Fruit fly (Drosophila melanogaster): ENCODE measurements around the gene CG15040.

The CG15040 gene

DNA sequence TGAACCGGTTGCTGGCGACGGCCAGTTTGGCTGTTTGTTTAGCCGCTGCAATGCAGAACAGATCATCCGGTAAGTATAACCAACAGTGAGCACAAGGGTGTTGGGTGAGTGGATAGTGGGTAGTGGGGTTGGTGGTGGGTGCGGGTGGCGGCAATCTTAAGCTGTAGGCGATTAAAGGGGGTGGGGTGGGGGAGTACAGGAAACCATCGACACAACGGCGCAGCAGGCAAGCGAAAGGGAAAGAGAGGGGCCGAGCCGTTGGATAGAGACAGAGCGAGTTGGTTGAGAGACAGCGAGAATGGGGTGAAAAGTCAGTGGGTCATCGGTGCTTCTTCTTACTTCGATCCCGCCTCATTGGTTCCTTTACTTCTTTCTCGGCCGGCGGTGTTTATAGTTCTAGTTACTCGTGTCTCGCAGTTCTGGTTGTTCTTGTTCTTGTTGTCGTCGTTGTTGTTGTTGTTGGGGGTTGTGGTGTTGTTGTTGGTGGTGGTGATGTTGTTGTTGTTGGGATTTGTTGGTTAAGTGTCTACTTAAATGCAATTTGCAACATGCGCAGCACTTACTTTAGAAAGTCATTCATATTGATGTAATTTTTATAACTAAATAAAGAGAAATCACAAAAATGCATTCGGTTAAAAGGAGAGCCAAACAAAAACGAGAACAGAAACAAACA lies 19.0 kb upstream of the CG15040 start:
- TF ChIP-seq CG10669 (GFP tag; optimal IDR thresholded peaks at IDR 0.05) (no peak), svp (GFP tag) (peak; percentile 88)

DNA sequence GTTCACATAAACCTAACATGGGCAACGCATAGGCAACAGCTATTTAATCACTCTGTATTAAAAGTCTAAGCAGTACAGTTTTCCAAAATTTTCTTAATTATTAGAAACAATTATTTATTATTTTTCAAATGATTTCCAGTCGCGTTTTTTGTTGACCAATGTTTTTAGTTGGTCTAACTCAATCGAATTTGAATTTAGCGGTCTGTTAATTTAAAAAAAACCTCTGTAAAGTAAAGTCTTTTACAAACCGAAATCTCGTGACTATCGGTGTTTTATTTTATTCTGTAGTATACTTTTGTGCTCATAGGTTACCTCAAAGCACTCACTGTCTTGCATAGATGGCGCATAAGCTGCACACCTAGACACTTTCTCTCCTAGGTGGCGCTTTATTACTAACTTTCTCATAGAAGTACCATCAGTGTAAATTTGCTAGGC lies 17.7 kb upstream of the CG15040 start:
- peak; percentile 60 for TF ChIP-seq Hr39 (GFP tag; optimal IDR thresholded peaks at IDR 0.05)
- TF ChIP-seq lz (GFP tag; optimal IDR thresholded peaks at IDR 0.05): peak; percentile 38
- TF ChIP-seq pdm3 (GFP tag; optimal IDR thresholded peaks at IDR 0.05): peak; percentile 21
- TF ChIP-seq cyc (GFP tag; optimal IDR thresholded peaks at IDR 0.05): peak; percentile 49
- peak; percentile 61 for TF ChIP-seq CG31627 (GFP tag; optimal IDR thresholded peaks at IDR 0.05)
- TF ChIP-seq svp (GFP tag): peak; percentile 16
- no peak for TF ChIP-seq CG34406 (GFP tag; optimal IDR thresholded peaks at IDR 0.05)
- no peak for TF ChIP-seq CG6854 (GFP tag; optimal IDR thresholded peaks at IDR 0.05)
- TF ChIP-seq Blimp-1 (GFP tag; optimal IDR thresholded peaks at IDR 0.05): no peak

DNA sequence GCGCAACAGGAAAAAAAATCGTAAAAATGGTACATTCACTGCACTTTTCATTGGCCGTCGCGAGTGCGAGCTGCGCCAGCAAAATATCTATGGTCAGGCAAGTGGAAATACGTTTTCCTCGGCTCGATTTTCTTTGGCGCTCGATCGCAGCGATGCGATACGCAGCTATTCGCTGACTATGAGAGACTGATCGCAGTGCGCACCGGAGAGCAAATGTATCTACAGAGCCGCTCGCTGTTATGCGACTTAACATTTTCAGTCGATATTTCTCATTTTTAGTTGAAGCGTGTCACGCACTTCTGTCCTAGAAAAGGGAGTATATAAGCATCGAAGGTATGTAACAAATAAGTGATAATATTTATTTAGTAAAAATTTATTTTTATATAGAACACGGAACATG lies 17.3 kb upstream of the CG15040 start, which contains the start of gene wgn:
wgn (minus strand) TSS at position 193 of the 400 bp plus-strand sequence.
- no peak for TF ChIP-seq CG6792 (GFP tag; optimal IDR thresholded peaks at IDR 0.05)
- TF ChIP-seq fkh (GFP tag; optimal IDR thresholded peaks at IDR 0.05): no peak
- TF ChIP-seq dac (GFP tag; optimal IDR thresholded peaks at IDR 0.05): no peak
- no peak for TF ChIP-seq CG31627 (GFP tag; optimal IDR thresholded peaks at IDR 0.05)
- peak; percentile 18 for TF ChIP-seq CG16779 (tag; optimal IDR thresholded peaks at IDR 0.05)
- peak; percentile 23 for TF ChIP-seq Eip93F (GFP tag; optimal IDR thresholded peaks at IDR 0.05)
- TF ChIP-seq Blimp-1 (GFP tag; optimal IDR thresholded peaks at IDR 0.05): no peak
- no peak for TF ChIP-seq Eip78C (GFP tag)
- no peak for TF ChIP-seq cyc (GFP tag; optimal IDR thresholded peaks at IDR 0.05)
- no peak for TF ChIP-seq Ets96B (tag; optimal IDR thresholded peaks at IDR 0.05)
- TF ChIP-seq CG3919 (GFP tag; optimal IDR thresholded peaks at IDR 0.05): no peak
- no peak for TF ChIP-seq acj6 (GFP tag; optimal IDR thresholded peaks at IDR 0.05)
- TF ChIP-seq Sox102F (GFP tag; optimal IDR thresholded peaks at IDR 0.05): no peak
- TF ChIP-seq svp (GFP tag): peak; percentile 33
- peak; percentile 45; the same call in 1 of the 2 replicates for TF ChIP-seq CG15336 (GFP tag; IDR thresholded peaks at IDR 0.05)
- TF ChIP-seq eg (GFP tag; IDR thresholded peaks at IDR 0.05): peak; percentile 58; the same call in 2 of the 3 replicates
- no peak for TF ChIP-seq CG10669 (GFP tag; optimal IDR thresholded peaks at IDR 0.05)
- TF ChIP-seq Met (GFP tag; optimal IDR thresholded peaks at IDR 0.05): no peak
- TF ChIP-seq pdm3 (GFP tag; optimal IDR thresholded peaks at IDR 0.05): no peak
- no peak for TF ChIP-seq CG11294 (GFP tag; IDR thresholded peaks at IDR 0.05)
- TF ChIP-seq Lpt (GFP tag; optimal IDR thresholded peaks at IDR 0.05): no peak
- TF ChIP-seq CG10631 (GFP tag; optimal IDR thresholded peaks at IDR 0.05): no peak
- TF ChIP-seq CG6163 (GFP tag; IDR thresholded peaks at IDR 0.05): no peak; the same call in 2 of the 3 replicates
- TF ChIP-seq OdsH (GFP tag; optimal IDR thresholded peaks at IDR 0.05): no peak
- TF ChIP-seq esn (GFP tag; optimal IDR thresholded peaks at IDR 0.05): no peak
- TF ChIP-seq fd85E (GFP tag; optimal IDR thresholded peaks at IDR 0.05): no peak
- TF ChIP-seq Gug (GFP tag; IDR thresholded peaks at IDR 0.05): no peak
- no peak for TF ChIP-seq Smox (GFP tag; optimal IDR thresholded peaks at IDR 0.05)
- TF ChIP-seq Hr38 (GFP tag; optimal IDR thresholded peaks at IDR 0.05): no peak
- peak; percentile 29 for TF ChIP-seq CG6276 (GFP tag; optimal IDR thresholded peaks at IDR 0.05)
- no peak for TF ChIP-seq CG8632 (GFP tag; optimal IDR thresholded peaks at IDR 0.05)
- peak; percentile 6 for TF ChIP-seq net (GFP tag; optimal IDR thresholded peaks at IDR 0.05)
- TF ChIP-seq CG6808 (GFP tag; optimal IDR thresholded peaks at IDR 0.05): peak; percentile 13
- no peak for TF ChIP-seq CG11762 (GFP tag; optimal IDR thresholded peaks at IDR 0.05; ENCODE audit: insufficient read depth)
- TF ChIP-seq CG4318 (GFP tag; optimal IDR thresholded peaks at IDR 0.05): no peak
- no peak for TF ChIP-seq achi (GFP tag; optimal IDR thresholded peaks at IDR 0.05)
- TF ChIP-seq CG8119 (GFP tag; IDR thresholded peaks at IDR 0.05): peak; percentile 41; the same call in 1 of the 3 replicates

All from whole organism, prepupa.